Worm (Caenorhabditis elegans) whole organism, late embryonic: ENCODE data around the gene inx-10.

ENCODE experiments used
- F13H6.1 ChIP-seq: sonication (generic microtip); optimal IDR thresholded peaks from 2 replicates; lab custom pipeline; 2016; ENCODE audit warnings: missing genetic modification characterization, missing compliant biosample characterization
- K02D7.2 ChIP-seq: sonication (generic microtip); optimal IDR thresholded peaks from 2 replicates; lab custom pipeline; 2017; ENCODE audit warnings: mild to moderate bottlenecking, missing genetic modification characterization, missing compliant biosample characterization
- T23F11.4 ChIP-seq: fragments of 200-800 bp; sonication (Bioruptor generic); optimal IDR thresholded peaks from 2 replicates; lab custom pipeline; 2018; ENCODE audit warnings: mild to moderate bottlenecking, missing genetic modification characterization, missing compliant biosample characterization
- Y22D7AL.16 ChIP-seq: sonication (generic microtip); optimal IDR thresholded peaks from 2 replicates; lab custom pipeline; 2016; ENCODE audit warnings: missing genetic modification characterization, missing compliant biosample characterization
- ama-1 ChIP-seq: fragments of 150-350 bp; optimal IDR thresholded peaks from 2 replicates; lab custom pipeline; 2014
- ceh-14 ChIP-seq: sonication (generic microtip); optimal IDR thresholded peaks from 2 replicates; lab custom pipeline; 2016; ENCODE audit warnings: missing genotype, missing genetic modification characterization, missing compliant biosample characterization
- ceh-18 ChIP-seq: sonication (generic microtip); optimal IDR thresholded peaks from 2 replicates; lab custom pipeline; 2016; ENCODE audit warnings: missing genetic modification characterization, missing compliant biosample characterization
- ceh-2 ChIP-seq: sonication (generic microtip); optimal IDR thresholded peaks from 2 replicates; lab custom pipeline; 2016; ENCODE audit warnings: missing genotype, missing genetic modification characterization, missing compliant biosample characterization
- ceh-22 ChIP-seq: sonication (generic microtip); optimal IDR thresholded peaks from 2 replicates; lab custom pipeline; 2017; ENCODE audit warnings: missing biosample characterization, missing genetic modification characterization
- ceh-24 ChIP-seq: sonication (generic microtip); optimal IDR thresholded peaks from 2 replicates; lab custom pipeline; 2016; ENCODE audit warnings: mild to moderate bottlenecking, missing genetic modification characterization, missing compliant biosample characterization
- ceh-30 ChIP-seq: fragments of 150-350 bp; optimal IDR thresholded peaks from 2 replicates; lab custom pipeline; 2014; ENCODE audit warnings: missing biosample characterization, missing genetic modification characterization
- ceh-31 ChIP-seq: sonication (generic microtip); optimal IDR thresholded peaks from 2 replicates; lab custom pipeline; 2016; ENCODE audit warnings: missing genetic modification characterization, missing compliant biosample characterization
- ceh-45 ChIP-seq: fragments of 200-800 bp; sonication (Bioruptor generic); IDR thresholded peaks from 2 replicates; pipeline ENCODE4 v1.3.6; 2022; ENCODE audit warnings: missing genetic modification reagents, missing genetic modification characterization, missing compliant biosample characterization
- ceh-48 ChIP-seq: sonication (generic microtip); optimal IDR thresholded peaks from 2 replicates; lab custom pipeline; 2016; ENCODE audit warnings: missing genetic modification characterization, inconsistent platforms, missing compliant biosample characterization
- ceh-6 ChIP-seq: fragments of 200-800 bp; sonication (Bioruptor generic); optimal IDR thresholded peaks from 2 replicates; lab custom pipeline; 2018; ENCODE audit warnings: mild to moderate bottlenecking, missing genetic modification characterization, missing compliant biosample characterization
- che-1 ChIP-seq: sonication (generic microtip); optimal IDR thresholded peaks from 2 replicates; lab custom pipeline; 2016; ENCODE audit warnings: mild to moderate bottlenecking, missing genetic modification characterization, missing compliant biosample characterization
- dmd-4 ChIP-seq: sonication (generic microtip); optimal IDR thresholded peaks from 2 replicates; lab custom pipeline; 2016; ENCODE audit warnings: borderline replicate concordance, missing genetic modification characterization, missing compliant biosample characterization
- elt-2 ChIP-seq: sonication (generic microtip); optimal IDR thresholded peaks from 2 replicates; lab custom pipeline; 2016; ENCODE audit warnings: missing genetic modification reagents, missing genetic modification characterization, missing compliant biosample characterization
- ets-4 ChIP-seq: sonication (generic microtip); optimal IDR thresholded peaks from 2 replicates; lab custom pipeline; 2016; ENCODE audit warnings: missing genetic modification characterization, missing compliant biosample characterization
- gmeb-2 ChIP-seq: sonication (generic microtip); optimal IDR thresholded peaks from 2 replicates; lab custom pipeline; 2016; ENCODE audit warnings: missing genetic modification characterization, inconsistent platforms, missing compliant biosample characterization
- hlh-15 ChIP-seq: sonication (generic microtip); optimal IDR thresholded peaks from 2 replicates; lab custom pipeline; 2016; ENCODE audit warnings: missing genetic modification characterization, missing compliant biosample characterization
- hlh-30 ChIP-seq: sonication (generic microtip); optimal IDR thresholded peaks from 2 replicates; lab custom pipeline; 2017; ENCODE audit warnings: antibody characterized with exemption, missing genetic modification characterization, missing compliant biosample characterization; ENCODE audit not compliant: insufficient read depth
- hlh-6 ChIP-seq: sonication (generic microtip); optimal IDR thresholded peaks from 2 replicates; lab custom pipeline; 2016; ENCODE audit warnings: missing genotype, missing genetic modification characterization, missing compliant biosample characterization
- hlh-8 ChIP-seq: sonication (generic microtip); optimal IDR thresholded peaks from 2 replicates; lab custom pipeline; 2016; ENCODE audit warnings: missing genotype, missing genetic modification characterization, missing compliant biosample characterization
- madf-2 ChIP-seq: sonication (generic microtip); optimal IDR thresholded peaks from 2 replicates; lab custom pipeline; 2017; ENCODE audit warnings: missing genetic modification characterization, missing compliant biosample characterization
- mec-3 ChIP-seq: sonication (generic microtip); optimal IDR thresholded peaks from 2 replicates; lab custom pipeline; 2016; ENCODE audit warnings: borderline replicate concordance, missing genetic modification characterization, missing compliant biosample characterization
- nfya-1 ChIP-seq: sonication (generic microtip); optimal IDR thresholded peaks from 2 replicates; lab custom pipeline; 2017; ENCODE audit warnings: missing genetic modification characterization, mild to moderate bottlenecking, missing compliant biosample characterization, antibody characterized with exemption, moderate library complexity
- nhr-11 ChIP-seq: fragments of 150-350 bp; optimal IDR thresholded peaks from 2 replicates; lab custom pipeline; 2014; ENCODE audit warnings: missing biosample characterization, missing genetic modification characterization
- nhr-232 ChIP-seq: sonication (generic microtip); optimal IDR thresholded peaks from 2 replicates; lab custom pipeline; 2016; ENCODE audit warnings: missing genetic modification characterization, missing compliant biosample characterization
- npax-4 ChIP-seq: sonication (generic microtip); optimal IDR thresholded peaks from 2 replicates; lab custom pipeline; 2016; ENCODE audit warnings: missing genetic modification characterization, missing compliant biosample characterization
- odd-2 ChIP-seq: sonication (generic microtip); optimal IDR thresholded peaks from 2 replicates; lab custom pipeline; 2017; ENCODE audit warnings: antibody characterized with exemption, mild to moderate bottlenecking, missing genetic modification characterization, missing compliant biosample characterization
- pag-3 ChIP-seq: sonication (generic microtip); optimal IDR thresholded peaks from 2 replicates; lab custom pipeline; 2016; ENCODE audit warnings: missing compliant biosample characterization, missing genetic modification characterization, borderline replicate concordance
- pax-1 ChIP-seq: fragments of 150-350 bp; optimal IDR thresholded peaks from 2 replicates; lab custom pipeline; 2014; ENCODE audit warnings: missing biosample characterization, missing genetic modification characterization
- pha-2 ChIP-seq: sonication (generic microtip); optimal IDR thresholded peaks from 2 replicates; lab custom pipeline; 2017; ENCODE audit warnings: mild to moderate bottlenecking, missing genetic modification characterization, missing compliant biosample characterization
- pha-4 ChIP-seq: fragments of 150-350 bp; optimal IDR thresholded peaks from 2 replicates; lab custom pipeline; 2018; ENCODE audit warnings: missing biosample characterization, missing genetic modification reagents, missing genetic modification characterization
- pros-1 ChIP-seq: fragments of 150-350 bp; optimal IDR thresholded peaks from 2 replicates; lab custom pipeline; 2014; ENCODE audit warnings: missing biosample characterization, missing genetic modification reagents, missing genetic modification characterization
- ref-2 ChIP-seq: sonication (generic microtip); optimal IDR thresholded peaks from 2 replicates; lab custom pipeline; 2016; ENCODE audit warnings: missing genetic modification characterization, missing compliant biosample characterization
- rnt-1 ChIP-seq: sonication (generic microtip); optimal IDR thresholded peaks from 2 replicates; lab custom pipeline; 2016; ENCODE audit warnings: missing genetic modification characterization, missing compliant biosample characterization
- sdc-2 ChIP-seq: sonication (generic microtip); optimal IDR thresholded peaks from 2 replicates; lab custom pipeline; 2016; ENCODE audit warnings: missing genotype, missing genetic modification characterization, missing compliant biosample characterization
- sox-2 ChIP-seq: fragments of 200-800 bp; sonication (Bioruptor generic); IDR thresholded peaks from 2 replicates; pipeline ENCODE4 v1.3.6; 2022; ENCODE audit warnings: missing genetic modification reagents, missing genetic modification characterization, missing compliant biosample characterization
- tbx-7 ChIP-seq: sonication (generic microtip); optimal IDR thresholded peaks from 2 replicates; lab custom pipeline; 2016; ENCODE audit warnings: missing genotype, missing genetic modification characterization, missing compliant biosample characterization
- unc-42 ChIP-seq: sonication (generic microtip); optimal IDR thresholded peaks from 2 replicates; lab custom pipeline; 2016; ENCODE audit warnings: missing genotype, missing genetic modification characterization, missing compliant biosample characterization
- unc-55 ChIP-seq: sonication (generic microtip); optimal IDR thresholded peaks from 2 replicates; lab custom pipeline; 2017; ENCODE audit warnings: missing biosample characterization, missing genetic modification reagents, missing genetic modification characterization
- unc-86 ChIP-seq: sonication (generic microtip); optimal IDR thresholded peaks from 2 replicates; lab custom pipeline; 2016; ENCODE audit warnings: missing genetic modification characterization, missing compliant biosample characterization
- ztf-16 ChIP-seq: sonication (generic microtip); optimal IDR thresholded peaks from 2 replicates; lab custom pipeline; 2017; ENCODE audit warnings: missing genetic modification characterization, missing compliant biosample characterization

Gene inx-10

DNA sequence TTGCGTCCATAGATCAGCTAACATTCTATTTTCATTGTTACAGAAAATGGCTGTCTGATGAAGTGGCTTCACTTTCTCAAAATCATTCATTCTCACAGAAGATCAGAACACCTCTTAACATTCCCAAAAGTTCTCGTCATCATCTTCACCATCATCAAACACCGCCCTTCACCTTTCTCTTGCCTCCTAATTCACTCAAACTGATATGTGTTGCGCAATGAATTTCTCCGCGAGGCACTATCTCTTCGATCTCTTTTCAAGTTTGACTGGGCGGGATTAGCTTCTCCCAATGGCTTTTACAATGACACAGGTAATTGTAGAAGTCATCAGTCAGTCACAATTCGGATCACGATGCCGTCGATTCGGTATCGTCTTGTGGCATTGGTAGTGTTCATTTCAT lies 14.3 kb upstream of the inx-10 start, which contains the start of gene grd-6:
TSS of gene grd-6 (plus strand) at position 301 of the 400 bp plus-strand sequence.
- no peak for TF ChIP-seq ets-4 (tag; lab: Kevin White, UChicago)
- TF ChIP-seq ceh-30 (tag; lab: Kevin White, UChicago) = no peak
- TF ChIP-seq mec-3 (tag; lab: Kevin White, UChicago) = no peak
- TF ChIP-seq sdc-2 (tag; lab: Kevin White, UChicago) = no peak
- no peak for TF ChIP-seq ceh-2
- TF ChIP-seq dmd-4 (tag; lab: Kevin White, UChicago) = no peak
- TF ChIP-seq nhr-232 = no peak
- TF ChIP-seq ceh-24 = no peak
- TF ChIP-seq F13H6.1 = no peak
- no peak for TF ChIP-seq sox-2 (GFP tag; lab: Robert Waterston, UW)
- no peak for TF ChIP-seq nfya-1 (tag; lab: Kevin White, UChicago)
- no peak for TF ChIP-seq T23F11.4 (GFP tag; lab: Kevin White, UChicago)
- TF ChIP-seq gmeb-2 (tag; lab: Kevin White, UChicago) = no peak
- TF ChIP-seq pha-4 (tag; lab: Kevin White, UChicago) = no peak
- TF ChIP-seq pros-1 (tag; lab: Kevin White, UChicago) = no peak
- no peak for TF ChIP-seq ref-2 (tag; lab: Kevin White, UChicago)
- TF ChIP-seq madf-2 (tag; lab: Kevin White, UChicago) = no peak
- TF ChIP-seq hlh-15 = no peak
- no peak for TF ChIP-seq hlh-30

DNA sequence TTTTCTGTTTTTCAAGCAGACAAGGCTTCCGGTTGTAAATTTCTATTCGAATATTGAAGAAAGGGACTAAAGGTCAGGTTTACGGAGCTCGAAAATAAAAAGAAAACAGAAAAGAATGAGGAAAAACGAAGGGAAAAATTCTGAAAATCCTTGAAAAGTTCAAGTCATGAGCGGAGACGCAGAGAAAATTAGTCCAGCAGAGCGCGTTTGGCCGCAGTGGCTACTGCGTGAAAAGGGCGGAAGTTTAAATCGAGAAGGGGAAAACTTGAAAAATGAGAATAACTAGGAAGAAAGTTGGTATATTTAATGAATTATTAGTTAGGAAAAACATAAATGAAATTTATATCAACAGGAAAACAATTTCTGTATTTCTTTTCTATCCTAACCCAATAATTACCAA lies 13.2 kb upstream of the inx-10 start:
- TF ChIP-seq dmd-4 (tag; lab: Kevin White, UChicago) (no peak), nfya-1 (tag; lab: Kevin White, UChicago) (peak; percentile 29), elt-2 (tag; lab: Kevin White, UChicago) (peak; percentile 15), unc-42 (peak; percentile 56), ceh-31 (peak; percentile 24)

DNA sequence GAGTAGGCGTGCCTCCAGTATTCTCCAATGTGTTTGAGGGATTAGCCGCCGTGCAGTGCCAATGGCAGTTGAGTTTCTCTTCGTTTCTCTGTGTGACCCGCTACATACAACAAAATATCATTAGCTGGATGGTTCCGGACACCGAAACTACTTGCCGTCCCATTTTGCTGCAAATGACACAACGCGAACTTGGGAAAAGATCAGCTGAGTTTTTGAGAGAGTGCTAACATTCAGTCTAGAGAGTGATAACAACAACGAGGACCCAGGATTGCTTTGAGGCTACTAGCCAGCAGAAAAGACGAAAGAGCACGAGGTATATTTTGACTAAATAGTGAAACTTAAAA lies 12.1 kb upstream of the inx-10 start:
- TF ChIP-seq K02D7.2 (tag; lab: Kevin White, UChicago) (no peak), ceh-6 (GFP tag; lab: Kevin White, UChicago) (peak; percentile 1)

DNA sequence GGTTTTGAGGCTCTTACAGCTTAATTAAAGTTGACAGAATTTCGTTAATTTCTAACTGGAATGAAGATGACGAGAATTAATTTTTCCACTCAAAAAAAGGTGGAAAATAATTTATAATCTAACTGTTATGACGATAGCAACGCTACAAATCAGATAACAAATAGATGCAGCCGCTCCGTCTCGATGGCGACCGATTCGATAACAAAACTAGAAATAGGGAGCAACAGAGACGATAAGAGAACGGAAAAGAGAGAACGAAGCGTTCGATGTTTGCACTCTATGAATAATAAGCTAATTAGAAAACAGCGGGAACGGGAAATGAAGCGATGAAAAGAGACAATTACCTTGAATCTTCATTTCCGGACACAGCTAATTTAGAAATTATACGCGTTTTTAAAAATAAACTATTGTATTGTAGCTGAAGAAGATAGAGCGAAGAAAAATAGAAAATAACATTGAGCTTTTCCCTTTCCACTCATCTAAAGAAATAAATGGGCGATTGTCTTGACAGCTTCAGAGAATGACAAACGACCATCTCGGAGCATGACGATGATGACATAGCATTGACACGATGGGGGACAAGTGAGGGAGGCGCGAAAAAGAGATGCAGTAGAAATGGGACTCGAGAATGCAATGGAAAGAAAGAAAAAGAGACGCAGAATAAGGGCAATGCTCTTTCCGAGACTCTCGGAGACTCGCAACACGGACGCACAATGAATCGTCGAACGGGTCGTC lies 11.5 kb upstream of the inx-10 start:
- TF ChIP-seq Y22D7AL.16 (tag; lab: Kevin White, UChicago) (no peak), ceh-6 (GFP tag; lab: Kevin White, UChicago) (no peak), ztf-16 (tag; lab: Kevin White, UChicago) (no peak), ceh-48 (tag; lab: Kevin White, UChicago) (no peak), T23F11.4 (GFP tag; lab: Kevin White, UChicago) (no peak), odd-2 (no peak), che-1 (tag; lab: Kevin White, UChicago) (no peak), ama-1 (lab: Kevin White, UChicago) (no peak), nhr-232 (no peak), hlh-8 (tag; lab: Kevin White, UChicago) (no peak), pha-2 (no peak), pax-1 (no peak), unc-55 (GFP tag; lab: Kevin White, UChicago) (peak; percentile 88), ceh-18 (peak; percentile 19), pag-3 (peak; percentile 33), ceh-14 (tag; lab: Kevin White, UChicago) (peak; percentile 23), nhr-11 (no peak), pha-4 (tag; lab: Kevin White, UChicago) (no peak), hlh-30 (no peak), nfya-1 (tag; lab: Kevin White, UChicago) (peak; percentile 31), ref-2 (tag; lab: Kevin White, UChicago) (no peak), rnt-1 (tag; lab: Kevin White, UChicago) (no peak), elt-2 (tag; lab: Kevin White, UChicago) (peak; percentile 57), unc-42 (no peak), F13H6.1 (no peak), tbx-7 (no peak), sox-2 (GFP tag; lab: Robert Waterston, UW) (no peak), ceh-2 (no peak), hlh-6 (tag; lab: Kevin White, UChicago) (no peak), unc-86 (tag; lab: Kevin White, UChicago) (no peak), ceh-22 (tag; lab: Kevin White, UChicago) (no peak), npax-4 (tag; lab: Kevin White, UChicago) (no peak), ets-4 (tag; lab: Kevin White, UChicago) (no peak), ceh-45 (GFP tag; lab: Robert Waterston, UW) (no peak)
